Fruit fly (Drosophila melanogaster) whole organism, adult: Measurements from ENCODE around the gene Tat.
A peak's percentile ranks its signal among the peaks of the same experiment; 100 is the strongest.

Experiments used
- CG11617 ChIP-seq: fragments of 200-800 bp; sonication (Bioruptor generic); optimal IDR thresholded peaks from 2 replicates; lab custom pipeline; 2017; ENCODE audit warnings: mild to moderate bottlenecking, missing biosample characterization, missing genetic modification reagents, missing genetic modification characterization
- CG12768 ChIP-seq: fragments of 200-800 bp; sonication (Bioruptor generic); optimal IDR thresholded peaks from 2 replicates; lab custom pipeline; 2017; ENCODE audit warnings: missing biosample characterization, missing genetic modification characterization, mild to moderate bottlenecking, moderate library complexity, missing genetic modification reagents
- CG14711 ChIP-seq: fragments of 200-800 bp; sonication (Bioruptor generic); optimal IDR thresholded peaks from 2 replicates; lab custom pipeline; 2018; ENCODE audit warnings: missing biosample characterization, mild to moderate bottlenecking, missing genetic modification characterization, moderate library complexity
- CG1620 ChIP-seq: fragments of 200-800 bp; sonication (Bioruptor generic); optimal IDR thresholded peaks from 2 replicates; lab custom pipeline; 2016; ENCODE audit warnings: missing biosample characterization, missing genetic modification characterization
- CG33017 ChIP-seq: fragments of 200-800 bp; sonication (Bioruptor generic); optimal IDR thresholded peaks from 2 replicates; lab custom pipeline; 2018; ENCODE audit warnings: missing biosample characterization, mild to moderate bottlenecking, missing genetic modification characterization, moderate library complexity
- CG5204 ChIP-seq: fragments of 200-800 bp; sonication (Bioruptor generic); optimal IDR thresholded peaks from 2 replicates; lab custom pipeline; 2016; ENCODE audit warnings: missing biosample characterization, missing genetic modification characterization
- CG7045 ChIP-seq: fragments of 200-800 bp; sonication (Bioruptor generic); optimal IDR thresholded peaks from 2 replicates; lab custom pipeline; 2017; ENCODE audit warnings: missing biosample characterization, mild to moderate bottlenecking, missing genetic modification characterization
- CG7101 ChIP-seq: fragments of 200-800 bp; sonication (Bioruptor generic); optimal IDR thresholded peaks from 2 replicates; lab custom pipeline; 2018; ENCODE audit warnings: missing biosample characterization, mild to moderate bottlenecking, missing genetic modification characterization, moderate library complexity
- Clk ChIP-seq: fragments of 200-800 bp; sonication (Bioruptor generic); optimal IDR thresholded peaks from 2 replicates; lab custom pipeline; 2017; ENCODE audit warnings: missing biosample characterization, missing genetic modification characterization
- Crg-1 ChIP-seq: fragments of 200-800 bp; sonication (Bioruptor generic); optimal IDR thresholded peaks from 2 replicates; lab custom pipeline; 2016; ENCODE audit warnings: missing biosample characterization, missing genetic modification characterization
- Hr96 ChIP-seq: fragments of 200-800 bp; sonication (Bioruptor generic); optimal IDR thresholded peaks from 2 replicates; lab custom pipeline; 2016; ENCODE audit warnings: missing biosample characterization, missing genetic modification characterization
- Mnt ChIP-seq: fragments of 200-800 bp; sonication (Bioruptor generic); optimal IDR thresholded peaks from 2 replicates; lab custom pipeline; 2016; ENCODE audit warnings: missing biosample characterization, mild to moderate bottlenecking, missing genetic modification characterization
- bab1 ChIP-seq: fragments of 200-800 bp; sonication (Bioruptor generic); optimal IDR thresholded peaks from 3 replicates; lab custom pipeline; 2019; ENCODE audit warnings: missing biosample characterization, mild to moderate bottlenecking, missing genetic modification characterization, moderate library complexity
- cic ChIP-seq: fragments of 200-800 bp; sonication (Bioruptor generic); optimal IDR thresholded peaks from 2 replicates; lab custom pipeline; 2017; ENCODE audit warnings: missing biosample characterization, mild to moderate bottlenecking, missing genetic modification characterization, moderate library complexity
- cnc ChIP-seq, 2 experiments: fragments of >200 bp; optimal IDR thresholded peaks; 2 replicates each; lab custom pipeline; 2017
- kay ChIP-seq: fragments of 200-800 bp; sonication (Bioruptor generic); peaks from one replicate; lab custom pipeline; 2016; ENCODE audit warnings: missing biosample characterization, missing genetic modification characterization, borderline replicate concordance
- ovo ChIP-seq: fragments of 200-800 bp; sonication (Bioruptor generic); optimal IDR thresholded peaks from 2 replicates; lab custom pipeline; 2016; ENCODE audit warnings: missing biosample characterization, missing genetic modification characterization
- pad ChIP-seq: fragments of 200-800 bp; sonication (Bioruptor generic); optimal IDR thresholded peaks from 3 replicates; lab custom pipeline; 2017; ENCODE audit warnings: missing biosample characterization, missing genetic modification characterization, mild to moderate bottlenecking, moderate library complexity, missing genetic modification reagents
- tj ChIP-seq: fragments of 200-800 bp; sonication (Bioruptor generic); optimal IDR thresholded peaks from 3 replicates; lab custom pipeline; 2017; ENCODE audit warnings: missing biosample characterization, mild to moderate bottlenecking, missing genetic modification characterization, moderate library complexity
- toe ChIP-seq: fragments of 200-800 bp; sonication (Bioruptor generic); optimal IDR thresholded peaks from 2 replicates; lab custom pipeline; 2016; ENCODE audit warnings: missing biosample characterization, missing genetic modification characterization

Tat gene

dm6 chrX:14227043-14227442 is 34.0 kb upstream of the Tat start:
- TF ChIP-seq CG7101 (tag; lab: Kevin White, UChicago): no peak
- TF ChIP-seq CG11617 (GFP tag; lab: Kevin White, UChicago): no peak
- TF ChIP-seq pad: no peak
- TF ChIP-seq bab1 (GFP tag; lab: Kevin White, UChicago): no peak
- TF ChIP-seq Mnt: no peak
- TF ChIP-seq CG33017: no peak
- TF ChIP-seq kay (GFP tag; lab: Kevin White, UChicago): no peak
- TF ChIP-seq Clk (GFP tag; lab: Kevin White, UChicago): no peak
- TF ChIP-seq CG12768: no peak
- no peak for TF ChIP-seq Hr96 (GFP tag; lab: Kevin White, UChicago)
- TF ChIP-seq CG7045 (GFP tag; lab: Kevin White, UChicago): no peak
- TF ChIP-seq toe (GFP tag; lab: Kevin White, UChicago): no peak
- no peak for TF ChIP-seq ovo (GFP tag; lab: Kevin White, UChicago)
- no peak for TF ChIP-seq cic
- no peak for TF ChIP-seq tj (GFP tag; lab: Kevin White, UChicago)
- TF ChIP-seq CG1620 (GFP tag; lab: Kevin White, UChicago): no peak
- TF ChIP-seq Crg-1 (GFP tag; lab: Kevin White, UChicago): no peak

- TF ChIP-seq pad: peak; percentile 30
- TF ChIP-seq Mnt: peak; percentile 9
- TF ChIP-seq kay (GFP tag; lab: Kevin White, UChicago): no peak
- TF ChIP-seq CG1620 (GFP tag; lab: Kevin White, UChicago): no peak
- TF ChIP-seq cic: no peak
- TF ChIP-seq CG14711 (tag; lab: Kevin White, UChicago): peak; percentile 32
- no peak for TF ChIP-seq Hr96 (GFP tag; lab: Kevin White, UChicago)
- peak; percentile 58 for TF ChIP-seq CG11617 (GFP tag; lab: Kevin White, UChicago)
- peak; percentile 58 for TF ChIP-seq CG7101 (tag; lab: Kevin White, UChicago)
- TF ChIP-seq tj (GFP tag; lab: Kevin White, UChicago): peak; percentile 47
- TF ChIP-seq CG7045 (GFP tag; lab: Kevin White, UChicago): no peak
- peak; percentile 17 for TF ChIP-seq ovo (GFP tag; lab: Kevin White, UChicago)
- TF ChIP-seq CG33017: peak; percentile 13
- TF ChIP-seq bab1 (GFP tag; lab: Kevin White, UChicago): peak; percentile 16
- TF ChIP-seq Clk (GFP tag; lab: Kevin White, UChicago): no peak
- TF ChIP-seq Crg-1 (GFP tag; lab: Kevin White, UChicago): peak; percentile 11
Observed at dm6 chrX:14233843-14234337, 27.1 kb upstream of the Tat start, which contains the start of gene CG42271. TSS of gene CG42271 (minus strand) at chrX:14234066.

DNA sequence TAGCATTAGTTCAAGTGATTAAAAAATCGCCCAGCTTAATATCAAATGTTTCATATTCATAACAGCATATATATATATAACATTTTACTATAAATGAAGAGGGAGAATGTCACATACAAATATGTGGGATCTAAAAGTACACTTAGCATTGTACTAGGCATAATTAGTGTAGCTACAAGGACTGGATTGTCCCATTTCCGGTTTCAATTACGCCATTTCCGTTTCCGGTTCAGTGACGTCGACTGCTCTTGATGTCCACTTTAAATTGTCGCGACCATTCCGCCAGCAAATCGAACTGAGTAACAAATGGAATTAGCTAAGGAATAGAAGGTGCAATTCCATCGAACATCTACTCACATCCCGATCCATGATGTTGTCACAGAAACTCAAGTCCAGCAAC is 26.6 kb upstream of the Tat start:
- no peak for TF ChIP-seq kay (GFP tag; lab: Kevin White, UChicago)
- no peak for TF ChIP-seq toe (GFP tag; lab: Kevin White, UChicago)
- TF ChIP-seq CG1620 (GFP tag; lab: Kevin White, UChicago): no peak
- no peak for TF ChIP-seq cnc (optimal IDR thresholded peaks at IDR 0.05; lab: Kevin White, UChicago)
- TF ChIP-seq CG11617 (GFP tag; lab: Kevin White, UChicago): no peak

DNA sequence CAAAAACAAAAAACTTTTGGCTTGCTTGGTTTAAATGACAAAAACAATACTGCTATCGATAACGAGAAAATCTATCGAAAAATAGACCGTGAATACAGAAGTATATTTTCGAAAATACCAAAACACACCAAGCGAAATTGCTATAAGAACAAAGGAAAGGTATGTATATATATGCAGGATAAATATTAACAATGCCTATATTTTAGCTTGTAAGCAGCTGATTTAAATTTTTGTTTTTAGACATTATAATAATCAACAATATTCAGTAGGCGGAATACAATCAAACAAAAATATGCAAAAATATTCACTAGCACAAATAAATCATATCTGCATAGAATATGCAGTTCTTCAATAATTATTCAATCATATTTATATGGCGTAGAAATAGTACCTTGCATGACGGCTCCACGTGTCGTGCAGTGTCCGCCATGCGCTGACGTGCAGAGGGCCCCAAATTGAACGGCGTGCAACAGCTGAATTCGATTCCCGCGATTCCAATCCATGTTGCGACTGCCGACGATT is 23.1 kb upstream of the Tat start, which contains the start of the genes Fbxl4 and Dus2:
Gene Fbxl4, minus strand, starts transcription at position 51 of the 522 bp plus-strand sequence.
Gene Dus2, plus strand, starts transcription at position 116 of the 522 bp plus-strand sequence.
- TF ChIP-seq Clk (GFP tag; lab: Kevin White, UChicago): peak; percentile 63
- peak; percentile 81 for TF ChIP-seq tj (GFP tag; lab: Kevin White, UChicago)
- peak; percentile 93 for TF ChIP-seq CG11617 (GFP tag; lab: Kevin White, UChicago)
- peak; percentile 94 for TF ChIP-seq CG1620 (GFP tag; lab: Kevin White, UChicago)
- peak; percentile 93 for TF ChIP-seq Hr96 (GFP tag; lab: Kevin White, UChicago)
- TF ChIP-seq pad: peak; percentile 83
- TF ChIP-seq CG7045 (GFP tag; lab: Kevin White, UChicago): peak; percentile 81
- no peak for TF ChIP-seq cnc (optimal IDR thresholded peaks at IDR 0.05; lab: Kevin White, UChicago)
- TF ChIP-seq kay (GFP tag; lab: Kevin White, UChicago): no peak
- peak; percentile 81 for TF ChIP-seq Crg-1 (GFP tag; lab: Kevin White, UChicago)
- TF ChIP-seq Mnt: peak; percentile 88
- TF ChIP-seq CG33017: peak; percentile 61
- TF ChIP-seq ovo (GFP tag; lab: Kevin White, UChicago): peak; percentile 79
- peak; percentile 91 for TF ChIP-seq toe (GFP tag; lab: Kevin White, UChicago)
- TF ChIP-seq CG12768: peak; percentile 79
- peak; percentile 87 for TF ChIP-seq CG7101 (tag; lab: Kevin White, UChicago)
- TF ChIP-seq bab1 (GFP tag; lab: Kevin White, UChicago): peak; percentile 92
- TF ChIP-seq cic: no peak
- no peak for TF ChIP-seq CG5204 (GFP tag; lab: Kevin White, UChicago)
- peak; percentile 84 for TF ChIP-seq CG14711 (tag; lab: Kevin White, UChicago)

dm6 chrX:14242479-14242878 is 18.5 kb upstream of the Tat start, which contains the start of gene mRNA-cap:
TSS of gene mRNA-cap (minus strand) at chrX:14242822.
- no peak for TF ChIP-seq CG7045 (GFP tag; lab: Kevin White, UChicago)
